Fruit fly (Drosophila melanogaster): ENCODE results near the gene CG10298.

dm6 chr3R:6388414-6388830 is 45.6 kb downstream of the CG10298 start:
- TF ChIP-seq brk (GFP tag; optimal IDR thresholded peaks at IDR 0.05) (no peak), fru (GFP tag; optimal IDR thresholded peaks at IDR 0.05) (no peak), br (GFP tag; optimal IDR thresholded peaks at IDR 0.05) (no peak), usp (GFP tag; optimal IDR thresholded peaks at IDR 0.05) (no peak), pan (optimal IDR thresholded peaks at IDR 0.05) (no peak), dmrt93B (GFP tag; optimal IDR thresholded peaks at IDR 0.05) (no peak), CG9705 (GFP tag; optimal IDR thresholded peaks at IDR 0.05) (no peak), Abd-B (GFP tag; optimal IDR thresholded peaks at IDR 0.05) (no peak)
